Fruit fly (Drosophila melanogaster) whole organism, embryonic: ENCODE results near the gene a10.

ENCODE experiments used
- CG10147 ChIP-seq: fragments of 200-800 bp; sonication (Bioruptor generic); optimal IDR thresholded peaks from 2 replicates; lab custom pipeline; 2019; ENCODE audit warnings: missing biosample characterization, mild to moderate bottlenecking, missing genetic modification characterization, moderate library complexity
- CG14667 ChIP-seq: fragments of 200-800 bp; sonication (Bioruptor generic); IDR thresholded peaks from 2 replicates; pipeline ENCODE4 v1.3.6; 2022; ENCODE audit warnings: missing biosample characterization, missing genetic modification characterization
- CG15011 ChIP-seq: fragments of 200-800 bp; sonication (Bioruptor generic); optimal IDR thresholded peaks from 3 replicates; lab custom pipeline; 2018; ENCODE audit warnings: missing biosample characterization, mild to moderate bottlenecking, missing genetic modification characterization
- CG15514 ChIP-seq: fragments of 200-800 bp; sonication (Bioruptor generic); optimal IDR thresholded peaks from 3 replicates; lab custom pipeline; 2017; ENCODE audit warnings: missing biosample characterization, missing genetic modification characterization, mild to moderate bottlenecking, moderate library complexity, missing genetic modification reagents
- CG16813 ChIP-seq: fragments of 200-800 bp; sonication (Bioruptor generic); IDR thresholded peaks from 3 replicates; pipeline ENCODE4 v1.3.6; 2022; ENCODE audit warnings: missing biosample characterization, missing genetic modification characterization; ENCODE audit not compliant: partially characterized antibody
- CG17328 ChIP-seq: fragments of 200-800 bp; sonication (Bioruptor generic); IDR thresholded peaks from 2 replicates; pipeline ENCODE4 v1.3.6; 2022; ENCODE audit warnings: missing biosample characterization, missing genetic modification characterization
- CG2678 ChIP-seq: fragments of 200-800 bp; sonication (Bioruptor generic); optimal IDR thresholded peaks from 3 replicates; lab custom pipeline; 2019; ENCODE audit warnings: missing biosample characterization, mild to moderate bottlenecking, missing genetic modification characterization, moderate library complexity
- CG4360 ChIP-seq: fragments of 200-800 bp; sonication (Bioruptor generic); IDR thresholded peaks from 2 replicates; pipeline ENCODE4 v1.3.6; 2022; ENCODE audit warnings: missing biosample characterization, missing genetic modification characterization
- CG5953 ChIP-seq: fragments of 200-800 bp; sonication (Bioruptor generic); IDR thresholded peaks from 2 replicates; pipeline ENCODE4 v1.3.6; 2022; ENCODE audit warnings: missing biosample characterization, missing genetic modification characterization
- CG9727 ChIP-seq: fragments of 200-800 bp; sonication (Bioruptor generic); optimal IDR thresholded peaks from 3 replicates; lab custom pipeline; 2017; ENCODE audit warnings: missing biosample characterization, mild to moderate bottlenecking, missing genetic modification characterization
- CrebB ChIP-seq: fragments of 200-800 bp; sonication (Bioruptor generic); optimal IDR thresholded peaks from 3 replicates; lab custom pipeline; 2018; ENCODE audit warnings: missing biosample characterization, mild to moderate bottlenecking, missing genetic modification characterization
- D19A ChIP-seq: fragments of 200-800 bp; optimal IDR thresholded peaks from 3 replicates; lab custom pipeline; 2019; ENCODE audit warnings: missing biosample characterization, mild to moderate bottlenecking, missing genetic modification characterization, moderate library complexity
- Dp ChIP-seq: fragments of 200-800 bp; sonication (Bioruptor generic); optimal IDR thresholded peaks from 2 replicates; lab custom pipeline; 2018; ENCODE audit warnings: missing biosample characterization, mild to moderate bottlenecking, missing genetic modification characterization, moderate library complexity
- Dref ChIP-seq: fragments of 200-800 bp; sonication (Bioruptor generic); IDR thresholded peaks from 2 replicates; pipeline ENCODE4 v1.3.6; 2022; ENCODE audit warnings: missing biosample characterization, missing genetic modification characterization
- Hr51 ChIP-seq, 2 experiments: fragments of 200-800 bp; sonication (Bioruptor generic); optimal IDR thresholded peaks; 2 replicates in 1 of 2; 3 replicates in 1 of 2; lab custom pipeline; 2016 to 2018; ENCODE audit warnings: missing biosample characterization in 2 of 2, missing genetic modification characterization in 2 of 2, mild to moderate bottlenecking in 1 of 2, moderate library complexity in 1 of 2
- Kr ChIP-seq: fragments of 200-800 bp; sonication (Bioruptor generic); optimal IDR thresholded peaks from 2 replicates; lab custom pipeline; 2017; ENCODE audit warnings: missing biosample characterization, mild to moderate bottlenecking, missing genetic modification characterization
- Pdp1 ChIP-seq, 2 experiments: fragments of 200-800 bp; sonication (Bioruptor generic); optimal IDR thresholded peaks; 3 replicates each; lab custom pipeline; 2016; ENCODE audit warnings: missing biosample characterization in 2 of 2, missing genetic modification characterization in 2 of 2, mild to moderate bottlenecking in 1 of 2, moderate library complexity in 1 of 2
- Taf1 ChIP-seq: fragments of 200-800 bp; sonication (Bioruptor generic); IDR thresholded peaks from 2 replicates; pipeline ENCODE4 v1.3.6; 2022; ENCODE audit warnings: missing biosample characterization, missing genetic modification characterization
- abd-A ChIP-seq: fragments of 200-800 bp; sonication (Bioruptor generic); optimal IDR thresholded peaks from 3 replicates; lab custom pipeline; 2019; ENCODE audit warnings: missing biosample characterization, mild to moderate bottlenecking, missing genetic modification characterization, moderate library complexity
- amos ChIP-seq: fragments of 200-800 bp; sonication (Bioruptor generic); IDR thresholded peaks from 2 replicates; pipeline ENCODE4 v1.3.6; 2022; ENCODE audit warnings: missing biosample characterization, missing genetic modification characterization; ENCODE audit not compliant: partially characterized antibody
- bigmax ChIP-seq: fragments of 200-800 bp; sonication (Bioruptor generic); optimal IDR thresholded peaks from 2 replicates; lab custom pipeline; 2018; ENCODE audit warnings: missing biosample characterization, mild to moderate bottlenecking, missing genetic modification characterization
- chinmo ChIP-seq: fragments of 200-800 bp; sonication (Bioruptor generic); IDR thresholded peaks from 4 replicates; pipeline ENCODE4 v1.3.6; 2022; ENCODE audit warnings: missing biosample characterization, missing genetic modification characterization; ENCODE audit not compliant: partially characterized antibody
- ci ChIP-seq: fragments of 200-800 bp; sonication (Bioruptor generic); IDR thresholded peaks from 3 replicates; pipeline ENCODE4 v1.3.6; 2022; ENCODE audit warnings: missing biosample characterization, missing genetic modification characterization
- crp ChIP-seq, 2 experiments: fragments of 200-800 bp; sonication (Bioruptor generic); optimal IDR thresholded peaks; 2 replicates in 1 of 2; 3 replicates in 1 of 2; lab custom pipeline; 2017; ENCODE audit warnings: missing biosample characterization in 2 of 2, missing genetic modification characterization in 2 of 2, mild to moderate bottlenecking in 1 of 2, moderate library complexity in 1 of 2
- cwo ChIP-seq: fragments of 200-800 bp; sonication (Bioruptor generic); optimal IDR thresholded peaks from 3 replicates; lab custom pipeline; 2017; ENCODE audit warnings: missing biosample characterization, missing genetic modification characterization, mild to moderate bottlenecking, moderate library complexity, missing genetic modification reagents
- dati ChIP-seq: fragments of 200-800 bp; sonication (Bioruptor generic); IDR thresholded peaks from 2 replicates; pipeline ENCODE4 v1.3.6; 2022; ENCODE audit warnings: missing biosample characterization, missing genetic modification characterization
- dimm ChIP-seq: fragments of 200-800 bp; sonication (Bioruptor generic); IDR thresholded peaks from 2 replicates; pipeline ENCODE4 v1.3.6; 2022; ENCODE audit warnings: missing biosample characterization, missing genetic modification characterization
- dpn ChIP-seq, 2 experiments: fragments of 200-800 bp; sonication (Bioruptor generic); optimal IDR thresholded peaks; 3 replicates each; lab custom pipeline; 2016; ENCODE audit warnings: missing biosample characterization in 2 of 2, missing genetic modification characterization in 2 of 2
- gem ChIP-seq: fragments of 200-800 bp; sonication (Bioruptor generic); optimal IDR thresholded peaks from 2 replicates; lab custom pipeline; 2019; ENCODE audit warnings: missing biosample characterization, mild to moderate bottlenecking, missing genetic modification characterization, moderate library complexity
- gsb ChIP-seq: fragments of 200-800 bp; sonication (Bioruptor generic); IDR thresholded peaks from 2 replicates; pipeline ENCODE4 v1.3.6; 2022; ENCODE audit warnings: missing biosample characterization, missing genetic modification characterization
- gt ChIP-seq: fragments of 200-800 bp; sonication (Bioruptor generic); IDR thresholded peaks from 2 replicates; pipeline ENCODE4 v1.3.6; 2022; ENCODE audit warnings: missing biosample characterization, missing genetic modification characterization
- jigr1 ChIP-seq: fragments of 200-800 bp; sonication (Bioruptor generic); IDR thresholded peaks from 3 replicates; pipeline ENCODE4 v1.3.6; 2022; ENCODE audit warnings: missing biosample characterization, missing genetic modification characterization
- jumu ChIP-seq: fragments of 200-800 bp; sonication (Bioruptor generic); optimal IDR thresholded peaks from 3 replicates; lab custom pipeline; 2016; ENCODE audit warnings: missing biosample characterization, missing genetic modification characterization
- ken ChIP-seq: fragments of 200-800 bp; sonication (Bioruptor generic); IDR thresholded peaks from 3 replicates; pipeline ENCODE4 v1.3.6; 2022; ENCODE audit warnings: missing biosample characterization, missing genetic modification characterization
- lmd ChIP-seq: fragments of 200-800 bp; sonication (Bioruptor generic); IDR thresholded peaks from 2 replicates; pipeline ENCODE4 v1.3.6; 2022; ENCODE audit warnings: missing biosample characterization, missing genetic modification characterization
- mirr ChIP-seq: fragments of 200-800 bp; sonication (Bioruptor generic); optimal IDR thresholded peaks from 3 replicates; lab custom pipeline; 2018; ENCODE audit warnings: missing biosample characterization, mild to moderate bottlenecking, missing genetic modification characterization
- nmo ChIP-seq: fragments of 200-800 bp; sonication (Bioruptor generic); optimal IDR thresholded peaks from 2 replicates; lab custom pipeline; 2018; ENCODE audit warnings: missing biosample characterization, mild to moderate bottlenecking, missing genetic modification characterization, moderate library complexity
- p53 ChIP-seq: fragments of 200-800 bp; sonication (Bioruptor generic); optimal IDR thresholded peaks from 2 replicates; lab custom pipeline; 2016; ENCODE audit warnings: missing biosample characterization, missing genetic modification characterization
- pan ChIP-seq, 4 experiments: fragments of >200 bp in 3 of 4; fragments of 200-800 bp in 1 of 4; sonication (Bioruptor generic) in 1 of 4; optimal IDR thresholded peaks in 3 of 4; IDR thresholded peaks in 1 of 4; 2 replicates each; pipeline versions ENCODE4 v1.3.6 to Lab custom; 2017 to 2022; ENCODE audit warnings: missing biosample characterization in 2 of 4, missing genetic modification characterization in 2 of 4, mixed read lengths in 1 of 4
- phol ChIP-seq: fragments of 200-800 bp; sonication (Bioruptor generic); optimal IDR thresholded peaks from 3 replicates; lab custom pipeline; 2018; ENCODE audit warnings: missing biosample characterization, mild to moderate bottlenecking, missing genetic modification characterization, moderate library complexity
- pita ChIP-seq: fragments of 200-800 bp; sonication (Bioruptor generic); optimal IDR thresholded peaks from 2 replicates; lab custom pipeline; 2017; ENCODE audit warnings: missing biosample characterization, mild to moderate bottlenecking, missing genetic modification characterization
- pnt ChIP-seq: fragments of 200-800 bp; sonication (Bioruptor generic); optimal IDR thresholded peaks from 3 replicates; lab custom pipeline; 2016; ENCODE audit warnings: missing biosample characterization, missing genetic modification characterization
- ranshi ChIP-seq: fragments of 200-800 bp; sonication (Bioruptor generic); IDR thresholded peaks from 2 replicates; pipeline ENCODE4 v1.3.6; 2022; ENCODE audit warnings: missing biosample characterization, missing genetic modification characterization
- seq ChIP-seq: fragments of 200-800 bp; sonication (Bioruptor generic); IDR thresholded peaks from 2 replicates; pipeline ENCODE4 v1.3.6; 2022; ENCODE audit warnings: missing biosample characterization, missing genetic modification characterization
- sob ChIP-seq: fragments of 200-800 bp; sonication (Bioruptor generic); IDR thresholded peaks from 2 replicates; pipeline ENCODE4 v1.3.6; 2022; ENCODE audit warnings: missing biosample characterization, missing genetic modification characterization
- tgo ChIP-seq: fragments of 200-800 bp; sonication (Bioruptor generic); IDR thresholded peaks from 3 replicates; pipeline ENCODE4 v1.3.6; 2022; ENCODE audit warnings: missing biosample characterization, missing genetic modification characterization

a10 gene

DNA sequence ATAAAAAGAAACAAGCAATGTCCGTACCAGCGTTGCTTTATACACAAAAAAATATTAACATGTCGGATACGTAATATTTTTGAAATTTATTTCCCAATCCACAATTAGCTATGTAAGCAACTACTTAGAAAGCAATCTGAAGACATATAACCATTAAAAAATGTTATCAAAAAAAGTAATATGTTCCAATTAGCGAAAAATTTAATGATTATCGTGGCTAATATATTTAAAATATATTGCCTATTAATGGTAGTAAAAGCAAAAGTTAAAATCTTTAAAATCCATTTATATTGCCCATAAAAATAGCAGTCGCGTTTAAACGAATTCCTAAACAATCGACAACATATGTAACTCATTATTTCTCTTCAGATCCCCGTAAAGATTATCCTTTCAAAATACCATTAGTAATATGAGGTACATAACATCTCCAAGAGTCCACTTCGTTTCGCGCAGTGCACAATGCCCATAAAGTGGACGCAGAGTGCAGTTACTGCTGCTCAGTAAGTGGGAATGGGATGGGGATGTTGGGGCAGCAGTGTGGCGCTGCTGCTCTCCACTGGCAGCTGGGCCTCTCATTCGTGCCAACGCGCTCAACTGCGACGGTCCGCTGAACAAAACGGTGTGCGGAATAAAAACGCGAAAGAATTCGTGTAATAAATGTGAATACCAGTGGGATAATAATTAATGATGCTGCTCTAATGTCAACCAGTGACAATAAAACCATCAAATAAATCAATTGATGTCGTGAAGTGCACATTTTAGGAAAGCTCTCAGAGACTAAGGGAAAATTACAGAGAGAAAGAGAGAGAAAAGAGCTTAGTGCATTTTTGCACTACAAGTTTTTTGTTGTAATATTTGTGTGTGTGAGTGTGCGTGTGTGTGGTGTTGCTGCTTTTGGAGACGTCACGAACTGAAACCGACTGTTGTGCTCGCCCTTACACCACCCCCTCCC, 37.2 kb downstream of the a10 start (continued):
- TF ChIP-seq phol (tag; lab: Kevin White, UChicago) (peak; percentile 66), mirr (GFP tag; lab: Kevin White, UChicago) (no peak), ci (GFP tag; lab: Robert Waterston, UW) (peak; percentile 72; the same call in 2 of the 3 replicates), Taf1 (GFP tag; lab: Robert Waterston, UW) (no peak), pnt (GFP tag; lab: Kevin White, UChicago) (no peak), CG4360 (GFP tag; lab: Robert Waterston, UW) (no peak), Dref (GFP tag; lab: Robert Waterston, UW) (no peak), crp (GFP tag; optimal IDR thresholded peaks at IDR 0.05; lab: Kevin White, UChicago) (peak in 1 of 2 experiments; percentile 25), CG15514 (GFP tag; lab: Kevin White, UChicago) (no peak), lmd (peak; percentile 27; the same call in 1 of the 2 replicates), Hr51 (GFP tag; optimal IDR thresholded peaks at IDR 0.05; lab: Kevin White, UChicago) (peak; percentile 18 to 64), gem (tag; lab: Kevin White, UChicago) (peak; percentile 71), abd-A (peak; percentile 56), gsb (GFP tag; lab: Robert Waterston, UW) (no peak), dati (GFP tag; lab: Robert Waterston, UW) (peak; percentile 52; the same call in 1 of the 2 replicates), CG14667 (GFP tag; lab: Robert Waterston, UW) (peak; percentile 31; the same call in 1 of the 2 replicates), bigmax (GFP tag; lab: Kevin White, UChicago) (no peak), jumu (no peak), Kr (GFP tag; lab: Kevin White, UChicago) (no peak), D19A (tag; lab: Kevin White, UChicago) (peak; percentile 16), CG15011 (peak; percentile 52), dpn (GFP tag; optimal IDR thresholded peaks at IDR 0.05; lab: Kevin White, UChicago) (peak in 1 of 2 experiments; percentile 50), amos (GFP tag; lab: Robert Waterston, UW) (no peak), sob (peak; percentile 54), tgo (GFP tag; lab: Robert Waterston, UW) (peak; percentile 20; the same call in 2 of the 3 replicates), pan (optimal IDR thresholded peaks at IDR 0.05; lab: Kevin White, UChicago) (no peak), pan (GFP tag; optimal IDR thresholded peaks at IDR 0.05 in 1 of 2, IDR thresholded peaks at IDR 0.05 in 1 of 2) (peak in 1 of 2 experiments; percentile 32), Pdp1 (GFP tag; optimal IDR thresholded peaks at IDR 0.05; lab: Kevin White, UChicago) (peak; percentile 28 to 46), seq (GFP tag; lab: Robert Waterston, UW) (0 out of 2 replicates have a peak, but pooled peaks have one; percentile 18), CG5953 (GFP tag; lab: Robert Waterston, UW) (peak; percentile 65), CG10147 (GFP tag; lab: Kevin White, UChicago) (peak; percentile 37), CG2678 (tag; lab: Kevin White, UChicago) (peak; percentile 73), ranshi (peak; percentile 61), pita (GFP tag; lab: Kevin White, UChicago) (no peak), chinmo (GFP tag; lab: Robert Waterston, UW) (peak; percentile 84; the same call in 1 of the 4 replicates), CG16813 (GFP tag; lab: Robert Waterston, UW) (no peak), jigr1 (GFP tag; lab: Robert Waterston, UW) (no peak), dimm (GFP tag; lab: Robert Waterston, UW) (no peak), CG9727 (GFP tag; lab: Kevin White, UChicago) (peak; percentile 71), CrebB (tag; lab: Kevin White, UChicago) (peak; percentile 6), Dp (GFP tag; lab: Kevin White, UChicago) (no peak), cwo (peak; percentile 28), nmo (GFP tag; lab: Kevin White, UChicago) (peak; percentile 65), gt (GFP tag; lab: Robert Waterston, UW) (no peak), CG17328 (GFP tag; lab: Robert Waterston, UW) (0 out of 2 replicates have a peak, but pooled peaks have one; percentile 43), p53 (GFP tag; lab: Kevin White, UChicago) (no peak), ken (GFP tag; lab: Robert Waterston, UW) (0 out of 3 replicates have a peak, but pooled peaks have one; percentile 42)
